Fruit fly (Drosophila melanogaster): Measurements from ENCODE around the gene Cyp4d14.

The Cyp4d14 gene

dm6 chrX:2168485-2169199, 6.5 kb downstream of the Cyp4d14 start:
- no peak for TF ChIP-seq Hr78 (GFP tag; optimal IDR thresholded peaks at IDR 0.05)
- TF ChIP-seq Myc (optimal IDR thresholded peaks at IDR 0.05), result no peak
- no peak for TF ChIP-seq usp (GFP tag; optimal IDR thresholded peaks at IDR 0.05)
- no peak for TF ChIP-seq Jra (GFP tag; optimal IDR thresholded peaks at IDR 0.05)
- no peak for TF ChIP-seq pan (optimal IDR thresholded peaks at IDR 0.05)

- TF ChIP-seq ey (GFP tag; optimal IDR thresholded peaks at IDR 0.05) (no peak), CrebA (GFP tag; optimal IDR thresholded peaks at IDR 0.05; ENCODE audit: borderline replicate concordance) (no peak), foxo (GFP tag; optimal IDR thresholded peaks at IDR 0.05) (no peak), Rel (GFP tag; optimal IDR thresholded peaks at IDR 0.05) (no peak), Rel (tag; optimal IDR thresholded peaks at IDR 0.05) (no peak), woc (GFP tag; optimal IDR thresholded peaks at IDR 0.05) (no peak), Dfd (GFP tag; optimal IDR thresholded peaks at IDR 0.05) (no peak), OdsH (GFP tag; optimal IDR thresholded peaks at IDR 0.05) (no peak), Mio (GFP tag; optimal IDR thresholded peaks at IDR 0.05) (no peak), tai (GFP tag; optimal IDR thresholded peaks at IDR 0.05) (no peak), Dif (GFP tag; optimal IDR thresholded peaks at IDR 0.05; ENCODE audit: partially characterized antibody) (no peak), CG32264 (GFP tag; optimal IDR thresholded peaks at IDR 0.05) (no peak), Hr83 (GFP tag; optimal IDR thresholded peaks at IDR 0.05; ENCODE audit: poor library complexity, severe bottlenecking) (no peak), rgr (GFP tag; optimal IDR thresholded peaks at IDR 0.05) (no peak), fru (GFP tag; optimal IDR thresholded peaks at IDR 0.05) (no peak), usp (GFP tag; optimal IDR thresholded peaks at IDR 0.05) (no peak), psq (GFP tag; optimal IDR thresholded peaks at IDR 0.05) (no peak), br (GFP tag; optimal IDR thresholded peaks at IDR 0.05) (no peak)
Observed at dm6 chrX:2166129-2166528, 9.0 kb downstream of the Cyp4d14 start.

- TF ChIP-seq Mio (GFP tag; optimal IDR thresholded peaks at IDR 0.05) (no peak), OdsH (GFP tag; optimal IDR thresholded peaks at IDR 0.05) (no peak), Myc (optimal IDR thresholded peaks at IDR 0.05) (no peak), br (GFP tag; optimal IDR thresholded peaks at IDR 0.05) (no peak), Hr83 (GFP tag; optimal IDR thresholded peaks at IDR 0.05; ENCODE audit: poor library complexity, severe bottlenecking) (no peak)
Observed at dm6 chrX:2165394-2165793, 9.7 kb downstream of the Cyp4d14 start.

DNA sequence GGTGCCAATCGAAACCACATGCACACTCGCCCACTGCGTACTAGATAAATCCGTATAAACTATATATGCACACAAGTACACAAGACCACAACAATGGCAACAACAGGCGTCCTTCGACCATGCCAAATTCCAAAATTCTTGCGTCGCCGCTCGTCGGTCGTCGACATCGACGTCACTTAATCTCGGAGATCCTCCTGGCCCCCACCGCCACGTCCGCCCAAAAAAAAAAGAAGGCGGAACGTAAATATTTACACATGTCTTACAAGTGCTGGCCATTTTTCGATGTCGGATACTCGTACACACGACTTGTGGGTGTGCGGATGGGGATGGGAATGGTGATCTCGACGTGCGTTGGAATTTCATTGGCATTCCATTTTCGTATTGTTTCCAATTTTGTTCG, 11.8 kb downstream of the Cyp4d14 start:
- TF ChIP-seq sv (GFP tag; optimal IDR thresholded peaks at IDR 0.05), result no peak
- TF ChIP-seq OdsH (GFP tag; optimal IDR thresholded peaks at IDR 0.05), result no peak
- TF ChIP-seq usp (GFP tag; optimal IDR thresholded peaks at IDR 0.05), result no peak
- TF ChIP-seq fru (GFP tag; optimal IDR thresholded peaks at IDR 0.05), result no peak
- TF ChIP-seq rgr (GFP tag; optimal IDR thresholded peaks at IDR 0.05), result no peak
- no peak for TF ChIP-seq brk (GFP tag; optimal IDR thresholded peaks at IDR 0.05)
- no peak for TF ChIP-seq N (GFP tag; optimal IDR thresholded peaks at IDR 0.05)
- no peak for TF ChIP-seq lola (GFP tag; optimal IDR thresholded peaks at IDR 0.05)

- no peak for TF ChIP-seq dmrt93B (GFP tag; optimal IDR thresholded peaks at IDR 0.05)
- no peak for TF ChIP-seq Rel (GFP tag; optimal IDR thresholded peaks at IDR 0.05)
- peak; percentile 92 for TF ChIP-seq Rel (tag; optimal IDR thresholded peaks at IDR 0.05)
Observed at dm6 chrX:2162130-2162907, 12.8 kb downstream of the Cyp4d14 start, which contains the start of the genes Cyp4d1 and CG3630. Gene Cyp4d1, minus strand, starts transcription at chrX:2162180. Gene CG3630, plus strand, starts transcription at chrX:2162196.

- TF ChIP-seq CrebA (GFP tag; optimal IDR thresholded peaks at IDR 0.05; ENCODE audit: borderline replicate concordance) (no peak), Dif (GFP tag; optimal IDR thresholded peaks at IDR 0.05; ENCODE audit: partially characterized antibody) (no peak), sage (GFP tag; optimal IDR thresholded peaks at IDR 0.05) (no peak), Abd-B (GFP tag; optimal IDR thresholded peaks at IDR 0.05) (no peak), br (GFP tag; optimal IDR thresholded peaks at IDR 0.05) (no peak), woc (GFP tag; optimal IDR thresholded peaks at IDR 0.05) (no peak), Hnf4 (GFP tag; optimal IDR thresholded peaks at IDR 0.05) (no peak), jim (GFP tag; optimal IDR thresholded peaks at IDR 0.05) (no peak), h (GFP tag; optimal IDR thresholded peaks at IDR 0.05) (no peak), Mio (GFP tag; optimal IDR thresholded peaks at IDR 0.05) (no peak), dl (GFP tag; optimal IDR thresholded peaks at IDR 0.05; ENCODE audit: insufficient read depth in 1 of 2, partially characterized antibody in 2 of 2) (no peak)
Observed at dm6 chrX:2161020-2161419, 14.1 kb downstream of the Cyp4d14 start.
